Worm (Caenorhabditis elegans) whole organism, L4 larva: ENCODE results near the gene F21D5.5.

Experiments
- T20F7.1 ChIP-seq: fragments of 200-800 bp; sonication (Bioruptor generic); optimal IDR thresholded peaks from 2 replicates; lab custom pipeline; 2018; ENCODE audit warnings: mild to moderate bottlenecking, missing genetic modification characterization, missing compliant biosample characterization
- Y105C5A.15 ChIP-seq: fragments of 200-800 bp; sonication (Bioruptor generic); IDR thresholded peaks from 2 replicates; pipeline ENCODE4 v1.3.6; 2022; ENCODE audit warnings: missing genetic modification characterization, missing compliant biosample characterization
- aha-1 ChIP-seq: fragments of 150-350 bp; peaks from one replicate; lab custom pipeline; 2014; ENCODE audit warnings: missing biosample characterization, missing genetic modification characterization
- ama-1 ChIP-seq: fragments of 150-350 bp; optimal IDR thresholded peaks from 2 replicates; lab custom pipeline; 2014; ENCODE audit warnings: inconsistent platforms, mixed read lengths
- ceh-28 ChIP-seq: fragments of 150-350 bp; optimal IDR thresholded peaks from 2 replicates; lab custom pipeline; 2014; ENCODE audit warnings: missing biosample characterization, missing genetic modification reagents, missing genetic modification characterization
- ceh-44 ChIP-seq: fragments of 200-800 bp; sonication (Bioruptor generic); IDR thresholded peaks from 2 replicates; pipeline ENCODE4 v1.3.6; 2022; ENCODE audit warnings: missing genetic modification reagents, missing genetic modification characterization, missing compliant biosample characterization
- daf-12 ChIP-seq: fragments of 150-350 bp; optimal IDR thresholded peaks from 2 replicates; lab custom pipeline; 2014; ENCODE audit warnings: missing biosample characterization, missing genetic modification reagents, missing genetic modification characterization
- dmd-6 ChIP-seq: fragments of 200-800 bp; sonication (Bioruptor generic); IDR thresholded peaks from 2 replicates; pipeline ENCODE4 v1.3.6; 2022; ENCODE audit warnings: missing genetic modification reagents, missing genetic modification characterization, missing compliant biosample characterization
- egl-43 ChIP-seq: fragments of 200-800 bp; sonication (Bioruptor generic); IDR thresholded peaks from 2 replicates; pipeline ENCODE4 v1.3.6; 2022; ENCODE audit warnings: missing genetic modification reagents, missing genetic modification characterization, missing compliant biosample characterization
- lin-13 ChIP-seq: fragments of 150-350 bp; optimal IDR thresholded peaks from 2 replicates; lab custom pipeline; 2014; ENCODE audit warnings: missing biosample characterization, missing genetic modification reagents, missing genetic modification characterization
- lin-38 ChIP-seq: fragments of 200-800 bp; sonication (Bioruptor generic); IDR thresholded peaks from 2 replicates; pipeline ENCODE4 v1.3.6; 2022; ENCODE audit warnings: missing genetic modification reagents, missing genetic modification characterization, missing compliant biosample characterization
- lsy-2 ChIP-seq, 2 experiments: fragments of 150-350 bp in 1 of 2; sonication (generic microtip) in 1 of 2; optimal IDR thresholded peaks; 2 replicates each; lab custom pipeline; 2014 to 2017; ENCODE audit warnings: missing biosample characterization in 2 of 2, missing genetic modification characterization in 2 of 2
- nhr-10 ChIP-seq: fragments of 150-350 bp; optimal IDR thresholded peaks from 2 replicates; lab custom pipeline; 2014; ENCODE audit warnings: missing biosample characterization, missing genetic modification characterization
- nhr-102 ChIP-seq: sonication (generic microtip); optimal IDR thresholded peaks from 2 replicates; lab custom pipeline; 2016; ENCODE audit warnings: mild to moderate bottlenecking, missing genetic modification characterization, moderate library complexity, missing compliant biosample characterization
- nhr-11 ChIP-seq: fragments of 150-350 bp; optimal IDR thresholded peaks from 2 replicates; lab custom pipeline; 2014; ENCODE audit warnings: missing biosample characterization, missing genetic modification characterization
- nhr-237 ChIP-seq: sonication (generic microtip); optimal IDR thresholded peaks from 2 replicates; lab custom pipeline; 2017; ENCODE audit warnings: missing biosample characterization, missing genetic modification characterization
- nhr-48 ChIP-seq: sonication (generic microtip); optimal IDR thresholded peaks from 2 replicates; lab custom pipeline; 2016; ENCODE audit warnings: mild to moderate bottlenecking, missing genetic modification characterization, missing compliant biosample characterization
- pha-4 ChIP-seq, 2 experiments: fragments of 150-350 bp in 1 of 2; fragments of 200-800 bp in 1 of 2; sonication (Bioruptor generic) in 1 of 2; IDR thresholded peaks in 1 of 2; optimal IDR thresholded peaks in 1 of 2; 2 replicates each; pipeline versions ENCODE4 v1.3.6 to Lab custom; 2014 to 2022; ENCODE audit warnings: missing genetic modification characterization in 2 of 2, missing genetic modification reagents in 2 of 2, missing biosample characterization in 1 of 2, missing compliant biosample characterization in 1 of 2
- sdz-12 ChIP-seq: fragments of 200-800 bp; sonication (Bioruptor generic); optimal IDR thresholded peaks from 2 replicates; lab custom pipeline; 2018; ENCODE audit warnings: mild to moderate bottlenecking, missing genetic modification characterization, missing compliant biosample characterization
- unc-39 ChIP-seq: sonication (generic microtip); optimal IDR thresholded peaks from 2 replicates; lab custom pipeline; 2017; ENCODE audit warnings: missing biosample characterization, missing genetic modification characterization
- unc-62 ChIP-seq, 3 experiments: fragments of 150-350 bp in 1 of 3; sonication (generic microtip); optimal IDR thresholded peaks in 2 of 3; peaks in 1 of 3; 1 replicate in 1 of 3; 2 replicates in 2 of 3; lab custom pipeline; 2014 to 2017; ENCODE audit warnings: missing biosample characterization in 3 of 3, missing genetic modification characterization in 3 of 3, missing genetic modification reagents in 3 of 3, missing genotype in 1 of 3
- zag-1 ChIP-seq: fragments of 150-350 bp; optimal IDR thresholded peaks from 2 replicates; lab custom pipeline; 2014; ENCODE audit warnings: missing biosample characterization, missing genetic modification characterization

Gene F21D5.5

ce11 chrIV:8687605-8688191 lies 51.5 kb downstream of the F21D5.5 start, which contains the start of gene snrp-3 (continued):
- TF ChIP-seq lin-13 (GFP tag; lab: Kevin White, UChicago) (peak; percentile 67), nhr-102 (tag; lab: Kevin White, UChicago) (peak; percentile 83), unc-39 (tag; lab: Kevin White, UChicago) (no peak), lin-38 (GFP tag; lab: Robert Waterston, UW) (peak; percentile 82)

- TF ChIP-seq ceh-44 (no peak), sdz-12 (GFP tag; lab: Kevin White, UChicago) (no peak), unc-62 (GFP tag; optimal IDR thresholded peaks at IDR 0.05 in 1 of 2; lab: Kevin White, UChicago) (no peak), unc-62 (tag; optimal IDR thresholded peaks at IDR 0.05; lab: Kevin White, UChicago) (no peak), ama-1 (lab: Kevin White, UChicago) (no peak), ceh-28 (tag; lab: Kevin White, UChicago) (no peak), aha-1 (tag; lab: Kevin White, UChicago) (peak; percentile 62)
Measured at ce11 chrIV:8686966-8687365, 52.2 kb downstream of the F21D5.5 start.

ce11 chrIV:8686510-8686909 lies 52.7 kb downstream of the F21D5.5 start, which contains the start of gene pole-2:
pole-2 (minus strand) TSS chrIV:8686610.
- TF ChIP-seq dmd-6 (GFP tag; lab: Robert Waterston, UW) = no peak
- TF ChIP-seq nhr-10 = no peak
- TF ChIP-seq lsy-2 (tag; optimal IDR thresholded peaks at IDR 0.05; lab: Kevin White, UChicago) = no peak
- no peak for TF ChIP-seq nhr-237
- TF ChIP-seq nhr-48 (tag; lab: Kevin White, UChicago) = no peak
- TF ChIP-seq egl-43 = no peak
- no peak for TF ChIP-seq daf-12 (tag; lab: Kevin White, UChicago)
- TF ChIP-seq pha-4 (GFP tag; IDR thresholded peaks at IDR 0.05; lab: Robert Waterston, UW) = no peak
- TF ChIP-seq pha-4 (tag; optimal IDR thresholded peaks at IDR 0.05; lab: Kevin White, UChicago) = no peak
- TF ChIP-seq nhr-11 (tag; lab: Kevin White, UChicago) = no peak
- no peak for TF ChIP-seq T20F7.1 (GFP tag; lab: Kevin White, UChicago)
- TF ChIP-seq zag-1 (tag; lab: Kevin White, UChicago) = no peak
- TF ChIP-seq Y105C5A.15 (GFP tag; lab: Robert Waterston, UW) = no peak
